Fruit fly (Drosophila melanogaster) S2 (cell line): ENCODE measurements around the gene SKIP.

ENCODE experiments used
- CG8478 ChIP-seq: fragments of >200 bp; optimal IDR thresholded peaks from 2 replicates; lab custom pipeline; 2018
- CTCF ChIP-seq, 2 experiments: fragments of >200 bp; optimal IDR thresholded peaks; 2 replicates each; lab custom pipeline; 2018

The SKIP gene

dm6 chr3R:22133337-22134014, at the start of gene SKIP:
Gene SKIP (plus strand): TSS chr3R:22133830.
- no peak for TF ChIP-seq CTCF (optimal IDR thresholded peaks at IDR 0.05; lab: Kevin White, UChicago)
- no peak for TF ChIP-seq CG8478 (lab: Kevin White, UChicago)

DNA sequence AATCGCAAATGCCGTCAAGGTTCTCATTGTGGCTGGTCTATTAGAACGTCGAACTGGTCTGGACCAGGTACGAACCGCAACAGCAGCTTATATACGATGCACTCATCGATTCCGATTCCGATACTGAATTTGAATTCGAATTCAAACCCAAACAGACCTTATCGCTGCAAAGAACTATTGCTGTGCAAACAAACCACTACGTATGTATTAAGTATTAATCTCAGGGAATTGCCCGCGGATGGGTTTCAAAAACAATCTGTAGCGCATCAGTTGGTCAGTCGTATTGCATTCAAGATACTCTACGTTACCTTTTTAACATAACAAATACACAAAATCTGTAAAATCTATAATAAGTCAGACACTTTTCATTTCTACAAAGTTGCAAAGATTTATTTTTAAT, 47.3 kb upstream of the SKIP start, which contains the start of gene BomT3:
BomT3 (minus strand) TSS at position 101 of the 400 bp plus-strand sequence.
- TF ChIP-seq CTCF (optimal IDR thresholded peaks at IDR 0.05; lab: Kevin White, UChicago) (no peak), CG8478 (lab: Kevin White, UChicago) (no peak)

DNA sequence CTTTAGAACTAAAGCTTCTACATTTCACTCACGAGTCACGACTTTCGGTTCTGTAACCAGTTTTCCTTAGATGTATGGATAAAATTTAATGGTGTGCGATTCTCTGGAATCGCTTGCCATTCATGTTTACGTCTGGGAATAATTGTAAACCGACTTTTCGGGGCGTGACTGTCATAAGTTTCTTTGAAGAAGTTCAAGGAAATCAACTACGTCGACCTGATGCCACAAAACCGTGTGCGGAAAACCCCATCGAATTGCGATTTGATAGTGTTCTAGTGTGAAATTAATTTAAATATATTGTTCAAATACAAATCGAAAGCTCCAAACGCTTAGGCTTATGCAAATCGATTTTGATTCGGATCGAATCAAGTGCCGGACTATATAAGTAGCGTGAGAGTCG, 46.9 kb upstream of the SKIP start, which contains the start of gene BomBc3:
BomBc3 (plus strand) TSS at position 301 of the 400 bp plus-strand sequence.
- TF ChIP-seq CTCF (optimal IDR thresholded peaks at IDR 0.05; lab: Kevin White, UChicago) (no peak), CG8478 (lab: Kevin White, UChicago) (no peak)

DNA sequence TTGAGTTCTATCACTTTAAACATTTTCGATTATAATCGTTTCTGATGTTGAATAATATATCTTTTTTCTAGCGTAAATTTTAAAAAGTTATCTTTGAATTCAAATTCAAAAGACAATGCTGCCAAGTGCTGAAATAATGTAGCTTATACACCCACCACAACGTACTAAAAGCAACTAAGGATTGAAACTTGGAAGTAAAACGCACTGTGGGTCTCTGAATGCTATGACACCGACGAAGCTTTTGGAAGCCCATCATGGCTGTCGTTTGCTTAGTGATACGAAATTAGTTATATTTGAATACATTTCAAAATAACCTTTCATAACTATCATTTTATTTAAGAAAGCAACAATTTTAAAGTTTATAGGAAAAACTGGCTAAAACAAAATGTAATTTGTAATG, 39.7 kb upstream of the SKIP start:
- no peak for TF ChIP-seq CG8478 (lab: Kevin White, UChicago)
- peak; percentile 19 to 51 for TF ChIP-seq CTCF (optimal IDR thresholded peaks at IDR 0.05; lab: Kevin White, UChicago)

DNA sequence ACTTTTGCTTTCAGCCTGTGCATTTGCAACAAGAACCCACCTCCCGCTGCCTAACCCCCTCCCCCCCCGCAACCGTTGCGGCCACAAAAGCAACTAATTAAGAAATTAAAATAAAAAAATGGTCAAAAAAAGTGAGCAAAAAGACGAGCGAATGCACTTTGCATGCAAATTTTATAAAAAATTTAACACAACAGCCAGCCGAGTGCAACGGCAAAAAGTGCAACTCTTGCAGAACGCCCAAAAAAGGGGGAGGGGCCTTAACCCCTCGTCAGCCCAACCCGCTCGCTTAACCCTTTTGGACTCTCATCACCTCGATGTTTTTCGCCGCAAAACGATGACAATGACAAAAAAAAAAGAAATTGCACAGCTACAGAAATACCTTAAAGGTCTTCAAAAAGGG, 36.7 kb upstream of the SKIP start:
- TF ChIP-seq CTCF (optimal IDR thresholded peaks at IDR 0.05; lab: Kevin White, UChicago) (no peak), CG8478 (lab: Kevin White, UChicago) (no peak)

DNA sequence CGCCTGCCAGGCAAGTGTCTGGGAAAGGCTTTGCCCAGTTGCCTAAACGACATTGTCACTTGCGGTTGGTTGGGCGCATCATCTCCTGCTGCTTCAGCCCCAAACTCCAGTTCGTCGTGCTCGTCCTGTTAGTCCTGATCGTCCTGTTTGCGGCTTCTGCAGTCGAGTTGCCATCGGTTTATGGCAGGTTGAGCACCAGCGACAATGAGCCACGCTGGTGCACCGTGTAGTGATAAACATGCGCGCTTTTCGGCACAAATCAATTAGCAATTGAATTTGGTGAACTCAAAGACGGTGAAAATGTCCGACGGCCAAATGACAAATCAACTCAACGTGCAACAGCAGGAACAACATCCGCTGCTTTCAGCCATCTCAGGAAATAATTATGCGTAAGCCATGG, 30.5 kb upstream of the SKIP start, which contains the start of gene CG13407:
CG13407 (plus strand) TSS at position 301 of the 400 bp plus-strand sequence.
- TF ChIP-seq CG8478 (lab: Kevin White, UChicago) (no peak), CTCF (optimal IDR thresholded peaks at IDR 0.05; lab: Kevin White, UChicago) (no peak)

DNA sequence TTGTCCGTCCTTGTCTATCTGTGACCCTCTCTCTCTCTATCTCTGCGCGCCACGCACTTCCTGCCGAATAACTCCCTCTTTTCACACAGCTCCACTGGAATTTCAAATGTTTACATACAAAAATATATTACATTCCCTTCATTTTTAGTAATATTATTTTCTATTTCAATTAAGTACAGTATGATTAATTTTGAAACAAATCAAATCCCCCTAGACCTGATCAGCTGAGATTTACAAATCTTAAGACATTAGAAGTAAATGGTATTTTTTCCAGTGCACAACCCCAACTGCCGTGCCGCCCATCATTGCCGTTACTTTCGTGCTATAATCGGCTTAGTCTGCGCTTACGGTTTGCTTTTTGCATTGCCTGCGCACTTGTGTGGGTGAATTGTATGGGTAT, 25.3 kb upstream of the SKIP start:
- TF ChIP-seq CTCF (optimal IDR thresholded peaks at IDR 0.05; lab: Kevin White, UChicago) (no peak), CG8478 (lab: Kevin White, UChicago) (no peak)

DNA sequence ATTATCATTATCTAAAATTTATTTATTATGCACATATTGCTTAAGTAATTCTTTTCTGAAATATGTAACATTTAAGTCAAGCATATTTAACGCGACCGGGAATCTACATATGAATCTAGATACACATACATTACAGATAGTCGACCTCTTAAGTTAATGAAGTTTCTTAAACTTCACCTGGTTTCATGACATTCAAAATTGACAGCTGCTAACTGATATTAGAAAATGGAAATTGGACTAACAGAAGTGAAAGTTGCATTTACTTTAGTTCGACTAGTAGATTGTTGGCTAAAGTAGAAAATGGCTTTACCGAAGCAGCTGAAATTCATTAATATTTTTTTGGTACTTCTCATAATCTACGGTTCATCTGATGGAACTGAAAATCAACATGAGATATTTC, 20.5 kb upstream of the SKIP start, which contains the start of gene Ir94a:
Ir94a (plus strand) TSS at position 301 of the 400 bp plus-strand sequence.
- TF ChIP-seq CG8478 (lab: Kevin White, UChicago) (no peak), CTCF (optimal IDR thresholded peaks at IDR 0.05; lab: Kevin White, UChicago) (no peak)

dm6 chr3R:22117149-22117548, 16.5 kb upstream of the SKIP start, which contains the start of gene Ir94b:
Gene Ir94b (minus strand): TSS chr3R:22117249.
- no peak for TF ChIP-seq CTCF (optimal IDR thresholded peaks at IDR 0.05; lab: Kevin White, UChicago)
- TF ChIP-seq CG8478 (lab: Kevin White, UChicago), result no peak

dm6 chr3R:22119354-22119753, 14.3 kb upstream of the SKIP start, which contains the start of gene Ir94c:
Gene Ir94c (minus strand): TSS chr3R:22119454.
- TF ChIP-seq CG8478 (lab: Kevin White, UChicago) (no peak), CTCF (optimal IDR thresholded peaks at IDR 0.05; lab: Kevin White, UChicago) (no peak)

DNA sequence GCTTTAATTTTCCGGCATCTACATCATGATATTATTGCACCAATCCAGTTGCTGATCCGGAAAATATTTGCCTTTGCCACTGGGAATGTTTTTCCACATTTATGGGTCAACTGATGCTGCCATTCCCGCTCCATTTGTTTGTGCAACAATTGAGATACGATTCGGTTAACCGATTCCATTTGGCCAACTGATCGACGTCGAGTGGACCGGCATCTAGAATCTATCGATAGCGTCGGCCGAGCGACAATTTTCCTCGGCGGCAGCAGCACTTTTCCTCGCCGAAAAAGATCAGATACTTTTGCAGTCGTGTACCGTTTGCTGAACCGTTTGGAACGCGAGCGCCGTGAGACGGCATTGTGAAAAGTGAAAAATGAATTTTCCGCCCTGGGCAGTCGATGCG, 13.9 kb upstream of the SKIP start, which contains the start of gene CG42390:
CG42390 (plus strand) TSS at position 301 of the 400 bp plus-strand sequence.
- TF ChIP-seq CG8478 (lab: Kevin White, UChicago) (no peak), CTCF (optimal IDR thresholded peaks at IDR 0.05; lab: Kevin White, UChicago) (no peak)

- TF ChIP-seq CG8478 (lab: Kevin White, UChicago) (no peak), CTCF (optimal IDR thresholded peaks at IDR 0.05; lab: Kevin White, UChicago) (no peak)
Measured at dm6 chr3R:22121220-22121619, 12.4 kb upstream of the SKIP start.

dm6 chr3R:22123347-22123746, 10.3 kb upstream of the SKIP start:
- TF ChIP-seq CTCF (optimal IDR thresholded peaks at IDR 0.05; lab: Kevin White, UChicago) (no peak), CG8478 (lab: Kevin White, UChicago) (no peak)

- TF ChIP-seq CG8478 (lab: Kevin White, UChicago) (no peak), CTCF (optimal IDR thresholded peaks at IDR 0.05; lab: Kevin White, UChicago) (no peak)
Measured at dm6 chr3R:22124863-22125262, 8.8 kb upstream of the SKIP start.

DNA sequence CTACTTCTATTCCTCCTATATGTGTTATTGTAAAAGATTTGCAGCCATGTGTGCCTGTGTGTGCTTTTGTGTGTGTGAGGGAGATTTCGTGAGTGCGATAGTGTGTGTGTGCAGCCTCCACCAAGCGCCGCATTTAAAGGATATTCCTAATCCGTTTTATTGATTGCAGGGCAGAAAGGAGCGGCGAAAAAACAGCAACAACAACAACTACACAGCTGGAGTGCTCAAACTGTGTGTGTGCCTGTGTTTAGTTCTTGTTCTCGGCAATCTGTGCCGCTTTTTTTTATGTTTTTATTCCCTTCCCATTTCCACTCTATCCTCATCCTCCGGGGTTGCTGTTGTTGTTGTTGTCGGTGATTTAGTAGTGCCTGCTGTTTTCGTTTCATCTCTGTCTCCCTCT, 832 bp downstream of the SKIP start:
- TF ChIP-seq CTCF (optimal IDR thresholded peaks at IDR 0.05; lab: Kevin White, UChicago) (no peak), CG8478 (lab: Kevin White, UChicago) (no peak)
